Fruit fly (Drosophila melanogaster) whole organism, embryonic: ENCODE results near the gene Atg2.

ENCODE experiments used
- Atf3 ChIP-seq: fragments of 200-800 bp; sonication (Bioruptor generic); optimal IDR thresholded peaks from 3 replicates; lab custom pipeline; 2016; ENCODE audit warnings: missing biosample characterization, missing genetic modification characterization
- Bgb ChIP-seq: fragments of 200-800 bp; sonication (Bioruptor generic); IDR thresholded peaks from 2 replicates; pipeline ENCODE4 v1.3.6; 2022; ENCODE audit warnings: missing biosample characterization, missing genetic modification characterization; ENCODE audit not compliant: partially characterized antibody
- CG11723 ChIP-seq: fragments of 200-800 bp; sonication (Bioruptor generic); optimal IDR thresholded peaks from 2 replicates; lab custom pipeline; 2017; ENCODE audit warnings: missing biosample characterization, mild to moderate bottlenecking, missing genetic modification characterization
- CG17568 ChIP-seq: fragments of 200-800 bp; sonication (Bioruptor generic); optimal IDR thresholded peaks from 2 replicates; lab custom pipeline; 2018; ENCODE audit warnings: missing biosample characterization, mild to moderate bottlenecking, missing genetic modification characterization, moderate library complexity
- CG2120 ChIP-seq: fragments of 200-800 bp; sonication (Bioruptor generic); optimal IDR thresholded peaks from 3 replicates; lab custom pipeline; 2016; ENCODE audit warnings: missing biosample characterization, missing genetic modification characterization
- CG6813 ChIP-seq: fragments of 200-800 bp; sonication (Bioruptor generic); optimal IDR thresholded peaks from 2 replicates; lab custom pipeline; 2017; ENCODE audit warnings: missing biosample characterization, missing genetic modification characterization, mild to moderate bottlenecking, moderate library complexity, missing genetic modification reagents
- schlank ChIP-seq: fragments of 200-800 bp; sonication (Bioruptor generic); optimal IDR thresholded peaks from 2 replicates; lab custom pipeline; 2018; ENCODE audit warnings: missing biosample characterization, mild to moderate bottlenecking, missing genetic modification characterization
- sens ChIP-seq: fragments of 200-800 bp; sonication (Bioruptor generic); peaks from one replicate; lab custom pipeline; 2016; ENCODE audit warnings: missing biosample characterization, missing genetic modification characterization

- TF ChIP-seq Bgb (GFP tag; lab: Robert Waterston, UW): no peak
- TF ChIP-seq sens (GFP tag; lab: Kevin White, UChicago): no peak
- no peak for TF ChIP-seq schlank (tag; lab: Kevin White, UChicago)
- no peak for TF ChIP-seq CG11723 (GFP tag; lab: Kevin White, UChicago)
- TF ChIP-seq Atf3 (GFP tag; lab: Kevin White, UChicago): no peak
- TF ChIP-seq CG17568 (GFP tag; lab: Kevin White, UChicago): no peak
- TF ChIP-seq CG2120 (GFP tag; lab: Kevin White, UChicago): no peak
- no peak for TF ChIP-seq CG6813 (GFP tag; lab: Kevin White, UChicago)
Measured at dm6 chr3L:2823520-2823970, 49.4 kb downstream of the Atg2 start.
